Worm (Caenorhabditis elegans) whole organism, L3 larva: ENCODE data around the gene ZK185.1.

Source experiments
- aly-2 ChIP-seq: fragments of 150-350 bp; optimal IDR thresholded peaks from 2 replicates; lab custom pipeline; 2014; ENCODE audit warnings: missing biosample characterization, missing genetic modification characterization
- ceh-82 ChIP-seq: fragments of 150-350 bp; optimal IDR thresholded peaks from 2 replicates; lab custom pipeline; 2014; ENCODE audit warnings: missing biosample characterization, missing genetic modification characterization
- jun-1 ChIP-seq: fragments of 150-350 bp; optimal IDR thresholded peaks from 2 replicates; lab custom pipeline; 2014; ENCODE audit warnings: missing biosample characterization, missing genetic modification reagents, missing genetic modification characterization
- nfya-1 ChIP-seq: sonication (generic microtip); optimal IDR thresholded peaks from 2 replicates; lab custom pipeline; 2017; ENCODE audit warnings: missing genetic modification characterization, mild to moderate bottlenecking, missing compliant biosample characterization, antibody characterized with exemption, moderate library complexity; ENCODE audit not compliant: insufficient read depth
- nhr-25 ChIP-seq: sonication (generic microtip); optimal IDR thresholded peaks from 2 replicates; lab custom pipeline; 2017; ENCODE audit warnings: missing biosample characterization, missing genetic modification characterization
- nhr-76 ChIP-seq: fragments of 150-350 bp; sonication (generic microtip); optimal IDR thresholded peaks from 5 replicates; lab custom pipeline; 2014; ENCODE audit warnings: missing biosample characterization, missing genetic modification characterization
- nhr-77 ChIP-seq: fragments of 150-350 bp; optimal IDR thresholded peaks from 2 replicates; lab custom pipeline; 2014; ENCODE audit warnings: missing biosample characterization, missing genetic modification characterization
- pha-4 ChIP-seq: fragments of 150-350 bp; optimal IDR thresholded peaks from 2 replicates; lab custom pipeline; 2014; ENCODE audit warnings: missing biosample characterization, missing genetic modification reagents, missing genetic modification characterization
- unc-62 ChIP-seq: fragments of 150-350 bp; sonication (generic microtip); optimal IDR thresholded peaks from 4 replicates; lab custom pipeline; 2014; ENCODE audit warnings: missing biosample characterization, missing genetic modification reagents, missing genetic modification characterization

- TF ChIP-seq nhr-25 (no peak), nfya-1 (tag; lab: Kevin White, UChicago) (no peak), aly-2 (tag; lab: Kevin White, UChicago) (no peak), pha-4 (tag; lab: Kevin White, UChicago) (no peak), nhr-76 (tag; lab: Kevin White, UChicago) (no peak), ceh-82 (tag; lab: Kevin White, UChicago) (no peak), nhr-77 (no peak), unc-62 (GFP tag; lab: Kevin White, UChicago) (no peak), jun-1 (tag; lab: Kevin White, UChicago) (no peak)
Measured at ce11 chrIV:4526028-4526427, 22.3 kb upstream of the ZK185.1 start.
